Worm (Caenorhabditis elegans) whole organism, young adult: Measurements from ENCODE around the gene clec-64.

Source experiments
- B0019.2 ChIP-seq: fragments of 200-800 bp; sonication (Bioruptor generic); conservative IDR thresholded peaks from 2 replicates; pipeline ENCODE4 v1.3.6; 2022; ENCODE audit warnings: missing genetic modification reagents, missing genetic modification characterization, missing compliant biosample characterization
- C17E4.6 ChIP-seq: fragments of 200-800 bp; sonication (Bioruptor generic); IDR thresholded peaks from 2 replicates; pipeline ENCODE4 v1.3.6; 2022; ENCODE audit warnings: missing genetic modification reagents, missing genetic modification characterization, missing compliant biosample characterization
- F33H1.4 ChIP-seq: fragments of 200-800 bp; sonication (Bioruptor generic); IDR thresholded peaks from 2 replicates; pipeline ENCODE4 v1.3.6; 2022; ENCODE audit warnings: missing genetic modification reagents, missing genetic modification characterization, missing compliant biosample characterization
- F49E8.2 ChIP-seq: sonication (generic microtip); optimal IDR thresholded peaks from 3 replicates; lab custom pipeline; 2017; ENCODE audit warnings: missing genetic modification characterization, mild to moderate bottlenecking, missing compliant biosample characterization, antibody characterized with exemption, moderate library complexity; ENCODE audit not compliant: insufficient read depth
- F57C9.4 ChIP-seq: sonication (generic microtip); optimal IDR thresholded peaks from 2 replicates; lab custom pipeline; 2017; ENCODE audit warnings: mild to moderate bottlenecking, missing genetic modification characterization, missing compliant biosample characterization
- K12H6.12 ChIP-seq: fragments of 200-800 bp; sonication (Bioruptor generic); optimal IDR thresholded peaks from 2 replicates; lab custom pipeline; 2018; ENCODE audit warnings: mild to moderate bottlenecking, missing genetic modification characterization, missing compliant biosample characterization
- Y67H2A.10 ChIP-seq: fragments of 200-800 bp; sonication (Bioruptor generic); conservative IDR thresholded peaks from 2 replicates; pipeline ENCODE4 v1.3.6; 2022; ENCODE audit warnings: missing genetic modification reagents, missing genetic modification characterization, missing compliant biosample characterization
- Y95B8A.8 ChIP-seq: fragments of 200-800 bp; sonication (Bioruptor generic); IDR thresholded peaks from 2 replicates; pipeline ENCODE4 v1.3.6; 2022; ENCODE audit warnings: missing genetic modification reagents, missing genetic modification characterization, missing compliant biosample characterization
- aptf-3 ChIP-seq: fragments of 200-800 bp; sonication (Bioruptor generic); IDR thresholded peaks from 2 replicates; pipeline ENCODE4 v1.3.6; 2022; ENCODE audit warnings: missing genetic modification characterization, missing compliant biosample characterization
- atf-7 ChIP-seq: sonication (generic microtip); optimal IDR thresholded peaks from 2 replicates; lab custom pipeline; 2017; ENCODE audit warnings: mild to moderate bottlenecking, missing genetic modification characterization, missing compliant biosample characterization
- athp-1 ChIP-seq: sonication (generic microtip); optimal IDR thresholded peaks from 2 replicates; lab custom pipeline; 2017; ENCODE audit warnings: mild to moderate bottlenecking, missing genetic modification characterization, missing compliant biosample characterization
- ccch-3 ChIP-seq: fragments of 200-800 bp; sonication (Bioruptor generic); optimal IDR thresholded peaks from 2 replicates; lab custom pipeline; 2018; ENCODE audit warnings: mild to moderate bottlenecking, missing genetic modification characterization, missing compliant biosample characterization
- cebp-2 ChIP-seq: fragments of 200-800 bp; sonication (Bioruptor generic); IDR thresholded peaks from 2 replicates; pipeline ENCODE4 v1.3.6; 2022; ENCODE audit warnings: missing genetic modification characterization, missing compliant biosample characterization
- ceh-58 ChIP-seq: fragments of 200-800 bp; sonication (Bioruptor generic); IDR thresholded peaks from 2 replicates; pipeline ENCODE4 v1.3.6; 2022; ENCODE audit warnings: missing genetic modification characterization, missing compliant biosample characterization
- chd-7 ChIP-seq: sonication (generic microtip); optimal IDR thresholded peaks from 2 replicates; lab custom pipeline; 2016; ENCODE audit warnings: mild to moderate bottlenecking, missing genetic modification characterization, moderate library complexity, missing compliant biosample characterization
- dox-1 ChIP-seq: fragments of 200-800 bp; sonication (Bioruptor generic); IDR thresholded peaks from 2 replicates; pipeline ENCODE4 v1.3.6; 2022; ENCODE audit warnings: missing genetic modification reagents, missing genetic modification characterization, missing compliant biosample characterization
- dpff-1 ChIP-seq: sonication (generic microtip); optimal IDR thresholded peaks from 2 replicates; lab custom pipeline; 2017; ENCODE audit warnings: mild to moderate bottlenecking, missing genetic modification characterization, missing compliant biosample characterization
- dpl-1 ChIP-seq: fragments of 150-350 bp; optimal IDR thresholded peaks from 2 replicates; lab custom pipeline; 2014; ENCODE audit warnings: missing biosample characterization, missing genetic modification reagents, missing genetic modification characterization
- efl-1 ChIP-seq: fragments of 150-350 bp; optimal IDR thresholded peaks from 2 replicates; lab custom pipeline; 2014; ENCODE audit warnings: missing biosample characterization, missing genetic modification reagents, missing genetic modification characterization
- egl-44 ChIP-seq: fragments of 200-800 bp; sonication (Bioruptor generic); IDR thresholded peaks from 2 replicates; pipeline ENCODE4 v1.3.6; 2022; ENCODE audit warnings: missing genetic modification reagents, missing genetic modification characterization, missing compliant biosample characterization
- egrh-3 ChIP-seq: fragments of 200-800 bp; sonication (Bioruptor generic); IDR thresholded peaks from 2 replicates; pipeline ENCODE4 v1.3.6; 2022; ENCODE audit warnings: missing genetic modification reagents, missing genetic modification characterization, missing compliant biosample characterization
- fkh-3 ChIP-seq: sonication (generic microtip); optimal IDR thresholded peaks from 2 replicates; lab custom pipeline; 2016; ENCODE audit warnings: mild to moderate bottlenecking, missing genetic modification characterization, missing compliant biosample characterization
- gei-17 ChIP-seq: fragments of 200-800 bp; sonication (Bioruptor generic); optimal IDR thresholded peaks from 2 replicates; lab custom pipeline; 2018; ENCODE audit warnings: mild to moderate bottlenecking, missing genetic modification characterization, missing compliant biosample characterization
- hlh-26 ChIP-seq: fragments of 200-800 bp; sonication (Bioruptor generic); conservative IDR thresholded peaks from 2 replicates; pipeline ENCODE4 v1.3.6; 2022; ENCODE audit warnings: missing genetic modification reagents, missing genetic modification characterization, missing compliant biosample characterization
- lag-1 ChIP-seq: fragments of 200-800 bp; sonication (Bioruptor generic); IDR thresholded peaks from 2 replicates; pipeline ENCODE4 v1.3.6; 2022; ENCODE audit warnings: missing genetic modification reagents, missing genetic modification characterization, missing compliant biosample characterization
- let-526 ChIP-seq: fragments of 200-800 bp; sonication (Bioruptor generic); IDR thresholded peaks from 2 replicates; pipeline ENCODE4 v1.3.6; 2022; ENCODE audit warnings: missing genetic modification reagents, missing genetic modification characterization, missing compliant biosample characterization
- lin-26 ChIP-seq: fragments of 200-800 bp; sonication (Bioruptor generic); IDR thresholded peaks from 2 replicates; pipeline ENCODE4 v1.3.6; 2022; ENCODE audit warnings: missing genetic modification reagents, missing genetic modification characterization, missing compliant biosample characterization
- lsl-1 ChIP-seq: fragments of 200-800 bp; sonication (Bioruptor generic); optimal IDR thresholded peaks from 2 replicates; lab custom pipeline; 2018; ENCODE audit warnings: mild to moderate bottlenecking, missing genetic modification characterization, moderate library complexity, missing compliant biosample characterization
- mcd-1 ChIP-seq: fragments of 200-800 bp; sonication (Bioruptor generic); IDR thresholded peaks from 2 replicates; pipeline ENCODE4 v1.3.6; 2022; ENCODE audit warnings: missing genetic modification reagents, missing genetic modification characterization, missing compliant biosample characterization
- mes-4 ChIP-seq: sonication (generic microtip); optimal IDR thresholded peaks from 2 replicates; lab custom pipeline; 2016; ENCODE audit warnings: missing genotype, missing genetic modification characterization, missing compliant biosample characterization
- nfya-1 ChIP-seq: sonication (generic microtip); optimal IDR thresholded peaks from 2 replicates; lab custom pipeline; 2017; ENCODE audit warnings: antibody characterized with exemption, missing compliant biosample characterization, missing genetic modification characterization, borderline replicate concordance; ENCODE audit not compliant: insufficient read depth
- nfya-2 ChIP-seq: fragments of 200-800 bp; sonication (Bioruptor generic); IDR thresholded peaks from 2 replicates; pipeline ENCODE4 v1.3.6; 2022; ENCODE audit warnings: missing genetic modification reagents, missing genetic modification characterization, missing compliant biosample characterization
- nfyb-1 ChIP-seq: fragments of 200-800 bp; sonication (Bioruptor generic); IDR thresholded peaks from 2 replicates; pipeline ENCODE4 v1.3.6; 2022; ENCODE audit warnings: missing genetic modification reagents, missing genetic modification characterization, missing compliant biosample characterization
- nhr-179 ChIP-seq: sonication (generic microtip); optimal IDR thresholded peaks from 2 replicates; lab custom pipeline; 2016; ENCODE audit warnings: mild to moderate bottlenecking, missing genetic modification characterization, missing compliant biosample characterization
- nhr-27 ChIP-seq: fragments of 200-800 bp; sonication (Bioruptor generic); optimal IDR thresholded peaks from 2 replicates; lab custom pipeline; 2018; ENCODE audit warnings: mild to moderate bottlenecking, missing genetic modification characterization, moderate library complexity, missing compliant biosample characterization
- rec-8 ChIP-seq, 2 experiments: sonication (generic microtip); optimal IDR thresholded peaks; 2 replicates each; lab custom pipeline; 2016; ENCODE audit warnings: mild to moderate bottlenecking in 2 of 2, missing genetic modification characterization in 2 of 2, missing genetic modification reagents in 2 of 2, missing genotype in 2 of 2, missing biosample characterization in 1 of 2, missing compliant biosample characterization in 1 of 2, moderate library complexity in 1 of 2
- snpc-1.1 ChIP-seq: sonication (generic microtip); optimal IDR thresholded peaks from 2 replicates; lab custom pipeline; 2017; ENCODE audit warnings: missing genetic modification characterization, mild to moderate bottlenecking, missing compliant biosample characterization, antibody characterized with exemption, moderate library complexity, missing genotype, missing genetic modification reagents; ENCODE audit not compliant: insufficient read depth
- snpc-4 ChIP-seq, 5 experiments: fragments of 150-350 bp in 1 of 5; sonication (generic microtip) in 4 of 5; optimal IDR thresholded peaks; 2 replicates each; lab custom pipeline; 2014 to 2018; ENCODE audit warnings: missing genetic modification characterization in 5 of 5, missing biosample characterization in 3 of 5, antibody characterized with exemption in 2 of 5, mild to moderate bottlenecking in 2 of 5, missing compliant biosample characterization in 2 of 5, missing genotype in 2 of 5, moderate library complexity in 2 of 5, missing genetic modification reagents in 1 of 5
- somi-1 ChIP-seq: fragments of 200-800 bp; sonication (Bioruptor generic); optimal IDR thresholded peaks from 2 replicates; lab custom pipeline; 2018; ENCODE audit warnings: mild to moderate bottlenecking, missing genetic modification characterization, missing compliant biosample characterization
- sptf-2 ChIP-seq: fragments of 200-800 bp; sonication (Bioruptor generic); optimal IDR thresholded peaks from 2 replicates; lab custom pipeline; 2018; ENCODE audit warnings: mild to moderate bottlenecking, missing genetic modification characterization, missing compliant biosample characterization
- tbx-9 ChIP-seq: sonication (generic microtip); optimal IDR thresholded peaks from 2 replicates; lab custom pipeline; 2016; ENCODE audit warnings: borderline replicate concordance, missing genetic modification characterization, inconsistent platforms, missing compliant biosample characterization
- unc-62 ChIP-seq: fragments of 150-350 bp; optimal IDR thresholded peaks from 2 replicates; lab custom pipeline; 2014; ENCODE audit warnings: missing biosample characterization, missing genetic modification reagents, missing genetic modification characterization
- zfh-2 ChIP-seq: fragments of 200-800 bp; sonication (Bioruptor generic); conservative IDR thresholded peaks from 2 replicates; pipeline ENCODE4 v1.3.6; 2022; ENCODE audit warnings: missing genetic modification reagents, missing genetic modification characterization, missing compliant biosample characterization
- zim-3 ChIP-seq: sonication (generic microtip); optimal IDR thresholded peaks from 2 replicates; lab custom pipeline; 2017; ENCODE audit warnings: mild to moderate bottlenecking, missing genetic modification characterization, moderate library complexity, missing compliant biosample characterization
- ztf-22 ChIP-seq: fragments of 200-800 bp; sonication (Bioruptor generic); optimal IDR thresholded peaks from 2 replicates; lab custom pipeline; 2018; ENCODE audit warnings: mild to moderate bottlenecking, missing genetic modification characterization, moderate library complexity, missing compliant biosample characterization

clec-64 gene

ce11 chrII:12880406-12880805 is 17.6 kb upstream of the clec-64 start, which contains the start of gene F35C5.1 (continued):
- TF ChIP-seq nfyb-1 (GFP tag; lab: Robert Waterston, UW) (0 out of 2 replicates have a peak, but pooled peaks have one; percentile 20), gei-17 (no peak), nfya-2 (no peak), aptf-3 (GFP tag; lab: Robert Waterston, UW) (no peak), F49E8.2 (tag; lab: Kevin White, UChicago) (peak; percentile 64), sptf-2 (no peak), cebp-2 (GFP tag; lab: Robert Waterston, UW) (no peak), rec-8 (tag; optimal IDR thresholded peaks at IDR 0.05; lab: Kevin White, UChicago) (no peak), dpff-1 (tag; lab: Kevin White, UChicago) (no peak), unc-62 (GFP tag; lab: Kevin White, UChicago) (no peak), let-526 (no peak), K12H6.12 (tag; lab: Kevin White, UChicago) (no peak), zfh-2 (no peak), F33H1.4 (GFP tag; lab: Robert Waterston, UW) (peak; percentile 96), egrh-3 (GFP tag; lab: Robert Waterston, UW) (no peak), Y95B8A.8 (0 out of 2 replicates have a peak, but pooled peaks have one; percentile 46), ceh-58 (GFP tag; lab: Robert Waterston, UW) (no peak), hlh-26 (GFP tag; lab: Robert Waterston, UW) (no peak), dpl-1 (peak; percentile 76), B0019.2 (no peak; the same call in 1 of the 2 replicates), C17E4.6 (no peak), nhr-27 (tag; lab: Kevin White, UChicago) (no peak), fkh-3 (tag; lab: Kevin White, UChicago) (no peak), snpc-4 (GFP tag; optimal IDR thresholded peaks at IDR 0.05; lab: Kevin White, UChicago) (peak; percentile 24), snpc-4 (tag; optimal IDR thresholded peaks at IDR 0.05; lab: Kevin White, UChicago) (peak in 2 of 4 experiments; percentile 18 to 30), ztf-22 (no peak), dox-1 (GFP tag; lab: Robert Waterston, UW) (peak; percentile 68; the same call in 1 of the 2 replicates), nfya-1 (tag; lab: Kevin White, UChicago) (no peak), lag-1 (GFP tag; lab: Robert Waterston, UW) (no peak), ccch-3 (no peak), tbx-9 (tag; lab: Kevin White, UChicago) (no peak), lin-26 (GFP tag; lab: Robert Waterston, UW) (no peak), F57C9.4 (tag; lab: Kevin White, UChicago) (no peak), lsl-1 (peak; percentile 94), snpc-1.1 (peak; percentile 34), mes-4 (tag; lab: Kevin White, UChicago) (no peak), somi-1 (GFP tag; lab: Kevin White, UChicago) (no peak), egl-44 (GFP tag; lab: Robert Waterston, UW) (no peak), chd-7 (no peak), atf-7 (tag; lab: Kevin White, UChicago) (no peak), mcd-1 (peak; percentile 43; the same call in 1 of the 2 replicates), nhr-179 (no peak), efl-1 (GFP tag; lab: Kevin White, UChicago) (peak; percentile 87), zim-3 (tag; lab: Kevin White, UChicago) (no peak), Y67H2A.10 (no peak), athp-1 (no peak)
